Fruit fly (Drosophila melanogaster) whole organism, pupa: ENCODE data around the gene CycA.
A peak's percentile ranks its signal among the peaks of the same experiment; 100 is the strongest.

Experiments used
- CG10348 ChIP-seq: fragments of 200-800 bp; sonication (Bioruptor generic); IDR thresholded peaks from 2 replicates; pipeline ENCODE4 v1.3.6; 2022; ENCODE audit warnings: missing biosample characterization, missing genetic modification characterization
- CG12605 ChIP-seq: fragments of 200-800 bp; sonication (Bioruptor generic); IDR thresholded peaks from 2 replicates; pipeline ENCODE4 v1.3.6; 2022; ENCODE audit warnings: missing biosample characterization, missing genetic modification characterization
- CG13204 ChIP-seq: fragments of 200-800 bp; sonication (Bioruptor generic); optimal IDR thresholded peaks from 2 replicates; lab custom pipeline; 2018; ENCODE audit warnings: missing biosample characterization, mild to moderate bottlenecking, missing genetic modification characterization, moderate library complexity
- CG15710 ChIP-seq: fragments of 200-800 bp; sonication (Bioruptor generic); optimal IDR thresholded peaks from 2 replicates; lab custom pipeline; 2018; ENCODE audit warnings: missing biosample characterization, mild to moderate bottlenecking, missing genetic modification characterization, moderate library complexity
- CG17806 ChIP-seq: fragments of 200-800 bp; sonication (Bioruptor generic); optimal IDR thresholded peaks from 2 replicates; lab custom pipeline; 2018; ENCODE audit warnings: missing biosample characterization, mild to moderate bottlenecking, missing genetic modification characterization, moderate library complexity
- CG32121 ChIP-seq: fragments of 200-800 bp; sonication (Bioruptor generic); IDR thresholded peaks from 2 replicates; pipeline ENCODE4 v1.3.6; 2022; ENCODE audit warnings: missing biosample characterization, missing genetic modification characterization
- CG34367 ChIP-seq: fragments of 200-800 bp; sonication (Bioruptor generic); optimal IDR thresholded peaks from 2 replicates; lab custom pipeline; 2018; ENCODE audit warnings: missing biosample characterization, mild to moderate bottlenecking, missing genetic modification characterization
- CG4496 ChIP-seq: fragments of 200-800 bp; sonication (Bioruptor generic); IDR thresholded peaks from 3 replicates; pipeline ENCODE4 v1.3.6; 2022; ENCODE audit warnings: missing biosample characterization, missing genetic modification characterization
- CG8159 ChIP-seq: fragments of 200-800 bp; sonication (Bioruptor generic); optimal IDR thresholded peaks from 3 replicates; lab custom pipeline; 2018; ENCODE audit warnings: missing biosample characterization, mild to moderate bottlenecking, missing genetic modification characterization, moderate library complexity
- CG8301 ChIP-seq: fragments of 200-800 bp; sonication (Bioruptor generic); optimal IDR thresholded peaks from 2 replicates; lab custom pipeline; 2018; ENCODE audit warnings: missing biosample characterization, mild to moderate bottlenecking, missing genetic modification characterization
- CG9948 ChIP-seq: fragments of 200-800 bp; sonication (Bioruptor generic); optimal IDR thresholded peaks from 2 replicates; lab custom pipeline; 2018; ENCODE audit warnings: missing biosample characterization, mild to moderate bottlenecking, missing genetic modification characterization, moderate library complexity
- D1 ChIP-seq: fragments of 200-800 bp; sonication (Bioruptor generic); optimal IDR thresholded peaks from 2 replicates; lab custom pipeline; 2018; ENCODE audit warnings: missing biosample characterization, mild to moderate bottlenecking, missing genetic modification characterization, moderate library complexity
- EcR ChIP-seq: fragments of 200-800 bp; sonication (Bioruptor generic); optimal IDR thresholded peaks from 3 replicates; lab custom pipeline; 2019; ENCODE audit warnings: missing biosample characterization, missing genetic modification characterization, mild to moderate bottlenecking, moderate library complexity, missing genetic modification reagents
- Ets98B ChIP-seq: fragments of 200-800 bp; sonication (Bioruptor generic); IDR thresholded peaks from 2 replicates; pipeline ENCODE4 v1.3.6; 2022; ENCODE audit warnings: missing biosample characterization, missing genetic modification characterization
- Pif1A ChIP-seq: fragments of 200-800 bp; sonication (Bioruptor generic); optimal IDR thresholded peaks from 3 replicates; lab custom pipeline; 2016; ENCODE audit warnings: missing biosample characterization, missing genetic modification characterization
- Pif1B ChIP-seq: fragments of 200-800 bp; sonication (Bioruptor generic); optimal IDR thresholded peaks from 3 replicates; lab custom pipeline; 2016; ENCODE audit warnings: missing biosample characterization, missing genetic modification characterization
- Snoo ChIP-seq: fragments of 200-800 bp; sonication (Bioruptor generic); optimal IDR thresholded peaks from 3 replicates; lab custom pipeline; 2017; ENCODE audit warnings: missing biosample characterization, mild to moderate bottlenecking, missing genetic modification characterization, inconsistent platforms
- fd96Ca ChIP-seq: fragments of 200-800 bp; sonication (Bioruptor generic); IDR thresholded peaks from 3 replicates; pipeline ENCODE4 v1.3.6; 2022; ENCODE audit warnings: missing biosample characterization, missing genetic modification characterization
- gl ChIP-seq: fragments of 200-800 bp; sonication (Bioruptor generic); optimal IDR thresholded peaks from 2 replicates; lab custom pipeline; 2018; ENCODE audit warnings: missing biosample characterization, mild to moderate bottlenecking, missing genetic modification characterization
- rn ChIP-seq: fragments of 200-800 bp; sonication (Bioruptor generic); IDR thresholded peaks from 2 replicates; pipeline ENCODE4 v1.3.6; 2022; ENCODE audit warnings: missing biosample characterization, missing genetic modification characterization

Gene CycA

DNA sequence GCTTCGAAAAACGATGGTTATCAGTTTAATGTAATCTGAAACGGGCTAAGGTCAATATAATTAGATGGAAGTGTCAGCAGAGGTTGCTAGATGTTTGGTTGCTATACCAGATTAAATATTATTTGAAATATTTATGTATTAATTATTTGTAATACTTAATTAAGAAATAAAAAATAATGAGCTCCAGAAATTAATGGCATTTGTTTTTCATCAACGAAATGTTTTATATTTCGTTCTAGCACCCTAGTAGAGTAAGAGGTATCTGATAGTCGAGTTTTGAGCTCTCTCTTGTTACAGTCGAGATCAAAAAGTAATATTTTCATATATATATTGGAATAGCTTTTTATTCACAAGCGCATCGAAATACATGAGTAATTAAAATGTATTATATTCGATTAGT is 31.8 kb downstream of the CycA start:
- no peak for TF ChIP-seq Snoo (tag; lab: Kevin White, UChicago)
- TF ChIP-seq CG32121 (GFP tag; lab: Robert Waterston, UW): no peak
- TF ChIP-seq CG17806 (tag; lab: Kevin White, UChicago): no peak

DNA sequence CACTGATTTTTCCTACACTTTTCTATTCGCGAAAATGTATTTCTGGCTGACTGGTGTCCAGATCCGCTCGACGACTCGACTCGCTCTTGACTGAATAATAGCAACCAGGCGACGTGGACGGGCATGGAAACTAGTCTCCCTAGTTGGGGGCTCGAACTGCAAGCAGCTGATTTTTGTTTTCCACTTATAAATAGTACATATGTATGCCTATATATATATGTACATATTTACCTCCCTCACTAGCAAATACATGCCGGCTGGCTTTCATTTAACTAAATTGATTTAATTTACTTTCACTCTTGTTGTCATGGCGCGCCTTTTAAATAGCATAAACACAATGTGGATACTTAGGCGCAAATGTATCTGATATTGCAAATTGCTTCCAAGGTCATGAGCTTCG is 32.6 kb downstream of the CycA start, which contains the start of gene Gcat:
TSS of gene Gcat (minus strand) at position 101 of the 400 bp plus-strand sequence.
- TF ChIP-seq CG15710 (tag; lab: Kevin White, UChicago): no peak
- no peak for TF ChIP-seq CG10348 (GFP tag; lab: Robert Waterston, UW)
- TF ChIP-seq CG8301 (tag; lab: Kevin White, UChicago): no peak
- no peak for TF ChIP-seq rn (GFP tag; lab: Robert Waterston, UW)
- TF ChIP-seq Pif1A: no peak
- TF ChIP-seq Snoo (tag; lab: Kevin White, UChicago): no peak
- no peak for TF ChIP-seq CG4496 (GFP tag; lab: Robert Waterston, UW)
- no peak for TF ChIP-seq CG13204
- TF ChIP-seq CG8159 (tag; lab: Kevin White, UChicago): no peak
- no peak for TF ChIP-seq CG12605
- no peak for TF ChIP-seq CG32121 (GFP tag; lab: Robert Waterston, UW)
- no peak for TF ChIP-seq CG34367 (tag; lab: Kevin White, UChicago)
- no peak for TF ChIP-seq gl (tag; lab: Kevin White, UChicago)
- TF ChIP-seq, all 21 proteins: peak for 0

DNA sequence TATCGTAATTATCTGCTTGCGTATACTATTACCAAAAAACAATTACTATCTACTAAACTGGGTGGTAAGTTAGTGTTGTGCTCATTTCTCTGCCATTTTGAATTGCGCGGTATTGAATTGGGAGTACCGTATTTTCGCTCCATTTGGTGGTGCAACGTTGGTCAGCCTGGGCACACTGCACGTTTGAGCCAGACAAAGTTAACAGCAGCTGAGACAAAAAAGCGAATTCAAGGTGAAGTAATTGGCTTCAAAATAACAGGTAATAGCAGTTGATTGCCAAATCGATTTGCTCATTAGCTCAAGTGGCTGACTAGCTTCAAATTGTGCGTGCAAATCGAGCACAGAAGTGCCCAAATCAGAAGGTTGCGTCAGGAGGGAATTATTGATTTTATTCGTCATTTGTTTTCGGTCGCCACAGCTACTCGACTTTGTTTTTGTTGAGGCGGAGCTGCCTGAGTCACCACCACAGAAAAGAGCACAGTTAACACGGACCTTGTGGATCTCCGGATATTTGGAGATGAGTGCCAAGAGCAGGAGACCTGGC is 37.9 kb downstream of the CycA start, which contains the start of gene Klp68D:
TSS of gene Klp68D (plus strand) at position 175 of the 544 bp plus-strand sequence.
- TF ChIP-seq Pif1A: no peak
- no peak for TF ChIP-seq Pif1B (GFP tag; lab: Kevin White, UChicago)

DNA sequence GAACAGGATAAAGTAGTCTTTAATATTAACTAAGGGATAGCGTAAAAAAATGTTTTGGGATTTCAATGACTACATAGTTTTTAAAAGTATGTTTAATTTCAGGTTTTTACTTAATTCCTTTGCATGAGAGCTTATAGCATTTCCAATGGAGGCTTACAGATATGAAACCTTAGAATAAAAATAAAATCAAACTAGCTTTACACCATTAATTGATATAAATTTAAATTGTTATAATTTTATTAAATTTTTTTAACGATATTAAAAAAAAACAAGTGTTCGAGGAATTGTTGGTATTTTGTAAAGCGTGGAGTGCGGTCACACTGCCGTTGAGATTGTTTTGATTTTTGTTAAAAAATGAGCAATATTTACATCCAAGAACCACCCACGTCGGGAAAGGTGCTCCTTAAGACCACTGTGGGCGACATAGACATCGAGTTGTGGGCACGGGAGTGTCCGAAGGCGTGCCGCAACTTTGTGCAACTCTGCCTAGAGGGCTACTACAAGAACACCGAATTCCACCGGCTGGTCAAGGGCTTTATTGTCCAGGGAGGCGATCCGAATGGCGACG is 40.1 kb downstream of the CycA start, which contains the start of the genes twy and CG10907:
TSS of gene twy (minus strand) at position 51 of the 568 bp plus-strand sequence.
TSS of gene CG10907 (plus strand) at position 282 of the 568 bp plus-strand sequence.
- TF ChIP-seq CG13204: no peak
- TF ChIP-seq Pif1A: no peak
- TF ChIP-seq CG12605: no peak
- no peak for TF ChIP-seq CG9948 (tag; lab: Kevin White, UChicago)
- no peak for TF ChIP-seq CG4496 (GFP tag; lab: Robert Waterston, UW)
- TF ChIP-seq CG8301 (tag; lab: Kevin White, UChicago): no peak

DNA sequence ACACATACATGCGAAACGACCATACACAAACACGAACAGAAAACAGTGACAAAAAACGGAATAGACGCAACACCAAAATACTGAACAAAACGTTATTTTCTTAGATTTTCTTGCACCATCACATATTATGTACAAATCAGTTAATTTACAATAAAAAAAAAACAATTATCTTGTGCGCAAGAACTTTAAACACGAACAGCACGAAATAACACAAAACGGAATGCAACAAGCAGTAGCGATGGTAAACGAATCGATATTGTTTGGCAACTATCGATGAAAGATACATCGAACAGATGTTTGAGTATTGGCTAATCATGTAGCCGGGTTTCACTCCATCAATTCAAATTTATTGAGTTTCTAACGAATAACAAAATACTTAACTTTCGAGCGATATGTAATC is 43.6 kb downstream of the CycA start, which contains the start of gene Pi3K68D:
TSS of gene Pi3K68D (minus strand) at position 241 of the 400 bp plus-strand sequence.
- TF ChIP-seq CG8301 (tag; lab: Kevin White, UChicago) (no peak), D1 (tag; lab: Kevin White, UChicago) (no peak), EcR (GFP tag; lab: Kevin White, UChicago) (no peak), CG17806 (tag; lab: Kevin White, UChicago) (peak; percentile 19), fd96Ca (GFP tag; lab: Robert Waterston, UW) (no peak)

DNA sequence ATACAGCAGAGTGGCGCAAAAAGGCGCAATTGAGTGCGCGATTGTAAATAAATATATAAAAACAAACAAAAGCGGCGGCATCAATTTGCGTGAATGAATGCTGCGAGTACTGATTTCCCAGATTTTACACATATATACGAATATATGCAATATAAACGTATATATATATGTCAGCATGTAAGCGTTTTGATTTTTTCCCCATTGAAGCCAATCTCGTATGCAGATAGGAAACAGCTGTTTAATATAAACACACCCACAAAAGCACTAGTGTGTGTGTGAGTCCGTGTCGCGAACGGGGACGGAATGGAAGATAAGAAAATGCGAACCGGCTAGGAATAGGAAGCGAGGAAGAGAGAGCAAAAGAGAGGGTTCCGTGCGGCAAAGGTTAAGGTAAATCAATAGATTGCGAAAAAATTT is 44.4 kb downstream of the CycA start:
- TF ChIP-seq CG8301 (tag; lab: Kevin White, UChicago) (no peak), CG13204 (no peak), Ets98B (GFP tag; lab: Robert Waterston, UW) (0 out of 2 replicates have a peak, but pooled peaks have one; percentile 4), CG15710 (tag; lab: Kevin White, UChicago) (no peak)
- TF ChIP-seq, all 21 proteins: peak for 1

DNA sequence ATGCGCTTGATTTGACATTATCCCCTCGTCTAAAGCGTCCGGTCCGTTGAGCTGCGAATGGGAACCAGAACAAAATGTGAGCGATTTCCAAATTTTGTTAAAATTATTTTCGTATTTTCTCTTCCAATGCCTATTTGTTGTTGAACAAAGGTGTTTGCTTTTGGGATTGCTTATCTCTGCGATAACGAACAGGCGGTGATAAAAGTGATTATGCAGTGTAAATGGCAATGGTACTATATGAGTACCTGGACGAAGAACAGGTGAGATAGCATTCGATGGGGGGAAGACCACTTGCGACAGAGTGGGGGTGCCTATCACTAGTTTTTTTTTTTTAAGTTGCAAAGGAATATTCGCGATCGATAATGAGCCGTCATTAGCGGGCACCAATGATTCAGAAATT is 45.2 kb downstream of the CycA start:
- TF ChIP-seq CG8301 (tag; lab: Kevin White, UChicago): no peak
- TF ChIP-seq CG34367 (tag; lab: Kevin White, UChicago): no peak
- no peak for TF ChIP-seq EcR (GFP tag; lab: Kevin White, UChicago)
- no peak for TF ChIP-seq CG8159 (tag; lab: Kevin White, UChicago)
- TF ChIP-seq CG9948 (tag; lab: Kevin White, UChicago): no peak
- no peak for TF ChIP-seq CG17806 (tag; lab: Kevin White, UChicago)
- no peak for TF ChIP-seq CG13204
- TF ChIP-seq CG32121 (GFP tag; lab: Robert Waterston, UW): no peak
- no peak for TF ChIP-seq Ets98B (GFP tag; lab: Robert Waterston, UW)
- no peak for TF ChIP-seq Pif1A
- TF ChIP-seq, all 21 proteins: peak for 0

DNA sequence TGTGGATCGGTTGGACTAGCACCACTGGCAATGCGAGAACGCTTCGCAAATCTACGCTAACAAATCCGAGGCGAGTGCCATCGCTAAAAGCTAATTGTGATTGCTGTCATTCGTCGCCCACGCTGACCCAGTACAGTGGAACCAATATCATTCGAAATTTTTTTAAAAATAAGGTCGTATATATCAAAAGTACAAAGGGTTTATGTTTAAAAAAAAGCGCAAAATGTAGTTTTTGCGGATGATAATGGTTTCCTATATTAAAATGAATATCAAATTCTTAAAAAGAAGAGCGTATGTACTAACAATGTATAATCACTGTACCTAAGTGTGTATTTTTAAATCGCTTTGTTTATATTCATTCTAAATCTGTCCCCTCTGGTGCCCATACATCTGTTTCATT is 48.1 kb downstream of the CycA start:
- TF ChIP-seq CG9948 (tag; lab: Kevin White, UChicago): no peak
- peak; percentile 49 for TF ChIP-seq Ets98B (GFP tag; lab: Robert Waterston, UW)
- no peak for TF ChIP-seq Pif1A
- no peak for TF ChIP-seq Pif1B (GFP tag; lab: Kevin White, UChicago)
- 0 out of 2 replicates have a peak, but pooled peaks have one; percentile 15 for TF ChIP-seq rn (GFP tag; lab: Robert Waterston, UW)
- TF ChIP-seq CG12605: no peak
- peak; percentile 85 for TF ChIP-seq CG32121 (GFP tag; lab: Robert Waterston, UW)
- no peak for TF ChIP-seq Snoo (tag; lab: Kevin White, UChicago)
- TF ChIP-seq CG4496 (GFP tag; lab: Robert Waterston, UW): peak; percentile 48; the same call in 2 of the 3 replicates
